Fruit fly (Drosophila melanogaster): ENCODE data around the gene DIP-gamma.

Gene DIP-gamma

DNA sequence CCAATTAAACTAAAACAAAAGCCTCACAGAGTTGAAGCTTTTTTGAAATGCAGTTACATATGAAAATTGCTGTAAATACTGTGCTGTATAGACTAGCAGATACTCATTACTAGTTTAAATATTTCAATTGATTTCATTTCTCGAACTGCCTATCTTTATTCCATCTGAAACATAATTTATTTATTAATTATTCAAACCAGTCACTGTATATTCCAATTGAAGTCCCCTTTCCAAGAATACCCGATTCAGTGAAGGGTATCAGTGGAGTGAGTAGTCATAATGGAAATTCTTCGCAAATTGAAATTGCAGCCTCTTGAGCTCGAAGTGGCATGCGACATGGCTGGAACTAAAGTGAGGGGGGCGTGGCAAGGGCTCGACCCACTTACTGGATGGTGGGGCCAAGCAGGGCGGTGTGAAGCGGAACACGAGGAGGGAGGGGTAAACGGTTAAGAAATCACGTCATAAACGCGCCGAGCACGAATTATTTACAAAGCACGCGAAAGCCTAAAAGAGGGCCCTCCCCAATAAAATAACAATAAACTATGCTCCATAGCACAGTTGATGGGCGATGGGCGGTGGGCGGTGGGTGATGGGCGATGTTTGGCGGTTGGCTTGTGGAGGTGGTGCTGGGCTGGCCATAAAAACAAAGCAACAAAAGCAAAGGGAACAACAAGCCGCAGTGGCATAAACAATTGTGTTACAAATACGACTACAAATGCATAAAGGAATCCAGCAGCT, 34.9 kb upstream of the DIP-gamma start (continued):
- TF ChIP-seq gsb-n (tag; optimal IDR thresholded peaks at IDR 0.05): no peak
- no peak for TF ChIP-seq CG13775 (GFP tag; optimal IDR thresholded peaks at IDR 0.05)
- TF ChIP-seq Lim3 (GFP tag; IDR thresholded peaks at IDR 0.05): no peak
- no peak for TF ChIP-seq kay (GFP tag; optimal IDR thresholded peaks at IDR 0.05)
- peak; percentile 57 for TF ChIP-seq Ptx1 (GFP tag; IDR thresholded peaks at IDR 0.05)
- TF ChIP-seq wdn (GFP tag; IDR thresholded peaks at IDR 0.05): no peak
- peak; percentile 7 for TF ChIP-seq gro (GFP tag; optimal IDR thresholded peaks at IDR 0.05)
- no peak for TF ChIP-seq jigr1 (GFP tag; IDR thresholded peaks at IDR 0.05)
- no peak for TF ChIP-seq CG7928 (GFP tag; optimal IDR thresholded peaks at IDR 0.05)
- TF ChIP-seq cad (GFP tag; optimal IDR thresholded peaks at IDR 0.05): no peak
- TF ChIP-seq zen2 (GFP tag; IDR thresholded peaks at IDR 0.05; ENCODE audit: partially characterized antibody): no peak
- TF ChIP-seq Rx (GFP tag; IDR thresholded peaks at IDR 0.05): no peak
- no peak for TF ChIP-seq trh (GFP tag; optimal IDR thresholded peaks at IDR 0.05)
- peak; percentile 8; the same call in 1 of the 2 replicates for TF ChIP-seq dimm (GFP tag; IDR thresholded peaks at IDR 0.05)
- no peak for TF ChIP-seq run (tag; optimal IDR thresholded peaks at IDR 0.05)
- TF ChIP-seq Ets97D (GFP tag; optimal IDR thresholded peaks at IDR 0.05): no peak
- TF ChIP-seq nerfin-2 (GFP tag; IDR thresholded peaks at IDR 0.05; ENCODE audit: partially characterized antibody): no peak
- no peak for TF ChIP-seq CG3847 (GFP tag; IDR thresholded peaks at IDR 0.05)
- peak; percentile 38 for TF ChIP-seq lilli (GFP tag; optimal IDR thresholded peaks at IDR 0.05)
- TF ChIP-seq NK7.1 (GFP tag; optimal IDR thresholded peaks at IDR 0.05): no peak
- no peak for TF ChIP-seq CG4282 (GFP tag; optimal IDR thresholded peaks at IDR 0.05)
- TF ChIP-seq CG11247 (GFP tag; IDR thresholded peaks at IDR 0.05): no peak
- TF ChIP-seq CG4328 (GFP tag; optimal IDR thresholded peaks at IDR 0.05): no peak
- no peak for TF ChIP-seq Sry-δ (GFP tag; optimal IDR thresholded peaks at IDR 0.05)
- no peak for TF ChIP-seq zfh2 (GFP tag; optimal IDR thresholded peaks at IDR 0.05)
- no peak for TF ChIP-seq CG17802 (tag; optimal IDR thresholded peaks at IDR 0.05)
- no peak for TF ChIP-seq Hey (tag; optimal IDR thresholded peaks at IDR 0.05)
- no peak for TF ChIP-seq grn (GFP tag; optimal IDR thresholded peaks at IDR 0.05)
- TF ChIP-seq exex (tag; optimal IDR thresholded peaks at IDR 0.05): no peak
- TF ChIP-seq sisA (GFP tag; IDR thresholded peaks at IDR 0.05): peak; percentile 27; the same call in 1 of the 2 replicates
- TF ChIP-seq Opbp (GFP tag; IDR thresholded peaks at IDR 0.05; ENCODE audit: partially characterized antibody): no peak
- TF ChIP-seq D (optimal IDR thresholded peaks at IDR 0.05): no peak
- TF ChIP-seq D (GFP tag; optimal IDR thresholded peaks at IDR 0.05): no peak
- no peak for TF ChIP-seq CG15479 (GFP tag; optimal IDR thresholded peaks at IDR 0.05)
- peak; percentile 26; the same call in 1 of the 3 replicates for TF ChIP-seq CG11695 (GFP tag; IDR thresholded peaks at IDR 0.05)
- no peak for TF ChIP-seq Max (GFP tag; optimal IDR thresholded peaks at IDR 0.05)
- no peak for TF ChIP-seq Atf-2 (GFP tag; optimal IDR thresholded peaks at IDR 0.05)
- TF ChIP-seq Xrp1 (GFP tag; IDR thresholded peaks at IDR 0.05): peak; percentile 57
- TF ChIP-seq corto (GFP tag; optimal IDR thresholded peaks at IDR 0.05): no peak
- TF ChIP-seq tup (GFP tag; optimal IDR thresholded peaks at IDR 0.05): no peak
- TF ChIP-seq TFAM (GFP tag; optimal IDR thresholded peaks at IDR 0.05): no peak
- peak; percentile 10 for TF ChIP-seq NfI (GFP tag; optimal IDR thresholded peaks at IDR 0.05)
- TF ChIP-seq dm (GFP tag; optimal IDR thresholded peaks at IDR 0.05): no peak
- no peak for TF ChIP-seq luna (GFP tag; optimal IDR thresholded peaks at IDR 0.05)
- TF ChIP-seq pita (GFP tag; optimal IDR thresholded peaks at IDR 0.05): no peak
- no peak for TF ChIP-seq CG12744 (GFP tag; optimal IDR thresholded peaks at IDR 0.05)
- TF ChIP-seq NFAT (GFP tag; IDR thresholded peaks at IDR 0.05): no peak
- TF ChIP-seq caup (GFP tag; optimal IDR thresholded peaks at IDR 0.05; ENCODE audit: severe bottlenecking): no peak
- TF ChIP-seq CG5180 (GFP tag; optimal IDR thresholded peaks at IDR 0.05): no peak
- no peak for TF ChIP-seq CG33213 (GFP tag; optimal IDR thresholded peaks at IDR 0.05)
- no peak for TF ChIP-seq CG4854 (GFP tag; optimal IDR thresholded peaks at IDR 0.05)

Data from whole organism, embryonic.